Worm (Caenorhabditis elegans) whole organism, mixed stage, embryonic: ENCODE data around the gene Y69A2AR.23.

Experiments
- blmp-1 ChIP-seq: fragments of 150-350 bp; optimal IDR thresholded peaks from 2 replicates; lab custom pipeline; 2014; ENCODE audit warnings: missing biosample characterization, missing genetic modification characterization
- ces-1 ChIP-seq: fragments of 150-350 bp; optimal IDR thresholded peaks from 2 replicates; lab custom pipeline; 2014; ENCODE audit warnings: missing biosample characterization, missing genetic modification reagents, missing genetic modification characterization
- elt-1 ChIP-seq: sonication (generic microtip); optimal IDR thresholded peaks from 2 replicates; lab custom pipeline; 2017; ENCODE audit warnings: missing genetic modification characterization, mild to moderate bottlenecking, missing compliant biosample characterization, antibody characterized with exemption, moderate library complexity, borderline replicate concordance; ENCODE audit not compliant: insufficient read depth
- elt-3 ChIP-seq: fragments of 150-350 bp; optimal IDR thresholded peaks from 2 replicates; lab custom pipeline; 2014; ENCODE audit warnings: missing biosample characterization, missing genetic modification characterization
- nhr-237 ChIP-seq: fragments of 150-350 bp; optimal IDR thresholded peaks from 2 replicates; lab custom pipeline; 2014; ENCODE audit warnings: missing biosample characterization, missing genetic modification characterization
- snpc-4 ChIP-seq: fragments of 150-350 bp; optimal IDR thresholded peaks from 2 replicates; lab custom pipeline; 2014; ENCODE audit warnings: missing biosample characterization, missing genetic modification characterization
- unc-62 ChIP-seq: fragments of 150-350 bp; optimal IDR thresholded peaks from 2 replicates; lab custom pipeline; 2014; ENCODE audit warnings: missing biosample characterization, missing genetic modification reagents, missing genetic modification characterization

- TF ChIP-seq snpc-4 (tag; lab: Kevin White, UChicago) (no peak), blmp-1 (tag; lab: Kevin White, UChicago) (no peak), elt-1 (tag; lab: Kevin White, UChicago) (no peak), nhr-237 (no peak), ces-1 (GFP tag; lab: Kevin White, UChicago) (no peak), unc-62 (GFP tag; lab: Kevin White, UChicago) (no peak), elt-3 (no peak)
Observed at ce11 chrIV:2581483-2581882, 30.0 kb upstream of the Y69A2AR.23 start, which contains the start of gene nhr-242.
